Fruit fly (Drosophila melanogaster) whole organism, prepupa: Measurements from ENCODE around the gene NC2beta.

Experiments used
- Blimp-1 ChIP-seq: fragments of 200-800 bp; sonication (Bioruptor generic); optimal IDR thresholded peaks from 3 replicates; lab custom pipeline; 2017; ENCODE audit warnings: missing biosample characterization, missing genetic modification characterization, mild to moderate bottlenecking, moderate library complexity, missing genetic modification reagents
- CG10631 ChIP-seq: fragments of 200-800 bp; sonication (Bioruptor generic); optimal IDR thresholded peaks from 2 replicates; lab custom pipeline; 2016; ENCODE audit warnings: missing biosample characterization, missing genetic modification characterization
- CG11762 ChIP-seq: fragments of 200-800 bp; sonication (Bioruptor generic); optimal IDR thresholded peaks from 3 replicates; lab custom pipeline; 2016; ENCODE audit warnings: missing biosample characterization, missing genetic modification characterization; ENCODE audit not compliant: insufficient read depth
- CG11902 ChIP-seq: fragments of 200-800 bp; sonication (Bioruptor generic); optimal IDR thresholded peaks from 3 replicates; lab custom pipeline; 2016; ENCODE audit warnings: missing biosample characterization, missing genetic modification characterization
- CG16779 ChIP-seq: fragments of 200-800 bp; sonication (Bioruptor generic); optimal IDR thresholded peaks from 3 replicates; lab custom pipeline; 2017; ENCODE audit warnings: missing biosample characterization, mild to moderate bottlenecking, missing genetic modification characterization
- CG34406 ChIP-seq: fragments of 200-800 bp; sonication (Bioruptor generic); optimal IDR thresholded peaks from 3 replicates; lab custom pipeline; 2016; ENCODE audit warnings: missing biosample characterization, missing genetic modification characterization
- CG3919 ChIP-seq: fragments of 200-800 bp; sonication (Bioruptor generic); optimal IDR thresholded peaks from 3 replicates; lab custom pipeline; 2016; ENCODE audit warnings: missing biosample characterization, missing genetic modification characterization
- CG4318 ChIP-seq: fragments of 200-800 bp; sonication (Bioruptor generic); optimal IDR thresholded peaks from 3 replicates; lab custom pipeline; 2017; ENCODE audit warnings: missing biosample characterization, mild to moderate bottlenecking, missing genetic modification characterization
- CG6163 ChIP-seq: fragments of 200-800 bp; sonication (Bioruptor generic); IDR thresholded peaks from 3 replicates; pipeline ENCODE4 v1.3.6; 2022; ENCODE audit warnings: missing biosample characterization, missing genetic modification characterization
- CG6276 ChIP-seq: fragments of 200-800 bp; sonication (Bioruptor generic); optimal IDR thresholded peaks from 2 replicates; lab custom pipeline; 2017; ENCODE audit warnings: missing biosample characterization, mild to moderate bottlenecking, missing genetic modification characterization
- CG6854 ChIP-seq: fragments of 200-800 bp; sonication (Bioruptor generic); optimal IDR thresholded peaks from 2 replicates; lab custom pipeline; 2017; ENCODE audit warnings: missing biosample characterization, mild to moderate bottlenecking, missing genetic modification characterization
- CG7368 ChIP-seq: fragments of 200-800 bp; sonication (Bioruptor generic); optimal IDR thresholded peaks from 3 replicates; lab custom pipeline; 2016; ENCODE audit warnings: missing biosample characterization, missing genetic modification characterization
- CG8119 ChIP-seq: fragments of 200-800 bp; sonication (Bioruptor generic); IDR thresholded peaks from 3 replicates; pipeline ENCODE4 v1.3.6; 2022; ENCODE audit warnings: missing biosample characterization, missing genetic modification characterization
- CG8319 ChIP-seq: fragments of 200-800 bp; sonication (Bioruptor generic); optimal IDR thresholded peaks from 3 replicates; lab custom pipeline; 2016; ENCODE audit warnings: missing biosample characterization, missing genetic modification characterization
- CG8632 ChIP-seq: fragments of 200-800 bp; sonication (Bioruptor generic); optimal IDR thresholded peaks from 3 replicates; lab custom pipeline; 2016; ENCODE audit warnings: missing biosample characterization, missing genetic modification characterization
- Eip75B ChIP-seq: fragments of 200-800 bp; sonication (Bioruptor generic); optimal IDR thresholded peaks from 3 replicates; lab custom pipeline; 2016; ENCODE audit warnings: missing biosample characterization, missing genetic modification characterization
- Eip78C ChIP-seq: fragments of 200-800 bp; sonication (Bioruptor generic); peaks from one replicate; lab custom pipeline; 2016; ENCODE audit warnings: missing biosample characterization, missing genetic modification characterization
- Eip93F ChIP-seq: fragments of 200-800 bp; sonication (Bioruptor generic); optimal IDR thresholded peaks from 2 replicates; lab custom pipeline; 2016; ENCODE audit warnings: missing biosample characterization, mild to moderate bottlenecking, missing genetic modification characterization
- Ets21C ChIP-seq: fragments of 200-800 bp; sonication (Bioruptor generic); optimal IDR thresholded peaks from 3 replicates; lab custom pipeline; 2016; ENCODE audit warnings: missing biosample characterization, missing genetic modification characterization
- Gug ChIP-seq: fragments of 200-800 bp; sonication (Bioruptor generic); IDR thresholded peaks from 2 replicates; pipeline ENCODE4 v1.3.6; 2022; ENCODE audit warnings: missing biosample characterization, missing genetic modification characterization
- Hr38 ChIP-seq: sonication (Bioruptor generic); optimal IDR thresholded peaks from 2 replicates; lab custom pipeline; 2016; ENCODE audit warnings: missing biosample characterization, missing genetic modification characterization
- Hr39 ChIP-seq: fragments of 200-800 bp; sonication (Bioruptor generic); optimal IDR thresholded peaks from 2 replicates; lab custom pipeline; 2016; ENCODE audit warnings: missing biosample characterization, missing genetic modification characterization
- Lpt ChIP-seq: fragments of 200-800 bp; sonication (Bioruptor generic); optimal IDR thresholded peaks from 3 replicates; lab custom pipeline; 2016; ENCODE audit warnings: missing biosample characterization, missing genetic modification characterization
- OdsH ChIP-seq: fragments of 200-800 bp; sonication (Bioruptor generic); optimal IDR thresholded peaks from 3 replicates; lab custom pipeline; 2016; ENCODE audit warnings: missing biosample characterization, missing genetic modification characterization
- Smox ChIP-seq: fragments of 200-800 bp; sonication (Bioruptor generic); optimal IDR thresholded peaks from 3 replicates; lab custom pipeline; 2016; ENCODE audit warnings: missing biosample characterization, missing genetic modification characterization
- Sox102F ChIP-seq: fragments of 200-800 bp; sonication (Bioruptor generic); optimal IDR thresholded peaks from 2 replicates; lab custom pipeline; 2016; ENCODE audit warnings: missing biosample characterization, mild to moderate bottlenecking, missing genetic modification characterization
- Sox15 ChIP-seq: fragments of 200-800 bp; sonication (Bioruptor generic); optimal IDR thresholded peaks from 3 replicates; lab custom pipeline; 2016; ENCODE audit warnings: missing biosample characterization, missing genetic modification characterization
- acj6 ChIP-seq: fragments of 200-800 bp; sonication (Bioruptor generic); optimal IDR thresholded peaks from 3 replicates; lab custom pipeline; 2016; ENCODE audit warnings: missing biosample characterization, missing genetic modification characterization
- cyc ChIP-seq: fragments of 200-800 bp; sonication (Bioruptor generic); optimal IDR thresholded peaks from 3 replicates; lab custom pipeline; 2016; ENCODE audit warnings: missing biosample characterization, missing genetic modification characterization
- eg ChIP-seq: fragments of 200-800 bp; sonication (Bioruptor generic); IDR thresholded peaks from 3 replicates; pipeline ENCODE4 v1.3.6; 2022; ENCODE audit warnings: missing biosample characterization, missing genetic modification characterization
- esn ChIP-seq: fragments of 200-800 bp; sonication (Bioruptor generic); optimal IDR thresholded peaks from 2 replicates; lab custom pipeline; 2016; ENCODE audit warnings: missing biosample characterization, mild to moderate bottlenecking, missing genetic modification characterization, moderate library complexity
- fd59A ChIP-seq: fragments of 200-800 bp; sonication (Bioruptor generic); optimal IDR thresholded peaks from 2 replicates; lab custom pipeline; 2017; ENCODE audit warnings: missing biosample characterization, mild to moderate bottlenecking, missing genetic modification characterization, missing genetic modification reagents
- net ChIP-seq: fragments of 200-800 bp; sonication (Bioruptor generic); optimal IDR thresholded peaks from 3 replicates; lab custom pipeline; 2016; ENCODE audit warnings: missing biosample characterization, missing genetic modification characterization
- pdm3 ChIP-seq: fragments of 200-800 bp; sonication (Bioruptor generic); optimal IDR thresholded peaks from 3 replicates; lab custom pipeline; 2016; ENCODE audit warnings: missing biosample characterization, missing genetic modification characterization
- spab ChIP-seq: fragments of 200-800 bp; sonication (Bioruptor generic); optimal IDR thresholded peaks from 2 replicates; lab custom pipeline; 2017; ENCODE audit warnings: missing biosample characterization, mild to moderate bottlenecking, missing genetic modification characterization, missing genetic modification reagents
- ss ChIP-seq, 2 experiments: fragments of 200-800 bp; sonication (Bioruptor generic); optimal IDR thresholded peaks; 2 replicates in 1 of 2; 3 replicates in 1 of 2; lab custom pipeline; 2017 to 2018; ENCODE audit warnings: mild to moderate bottlenecking in 2 of 2, missing biosample characterization in 2 of 2, missing genetic modification characterization in 2 of 2, moderate library complexity in 1 of 2
- svp ChIP-seq: fragments of 200-800 bp; sonication (Bioruptor generic); peaks from one replicate; lab custom pipeline; 2016; ENCODE audit warnings: missing biosample characterization, missing genetic modification characterization

The NC2beta gene

dm6 chr2L:15043718-15044117, 36.1 kb downstream of the NC2beta start:
- TF ChIP-seq CG34406 (GFP tag; lab: Kevin White, UChicago) (no peak), Sox102F (GFP tag; lab: Kevin White, UChicago) (no peak), cyc (no peak), net (GFP tag; lab: Kevin White, UChicago) (no peak), Blimp-1 (GFP tag; lab: Kevin White, UChicago) (no peak), CG6854 (no peak), CG8632 (GFP tag; lab: Kevin White, UChicago) (no peak), Hr38 (GFP tag; lab: Kevin White, UChicago) (no peak), Sox15 (GFP tag; lab: Kevin White, UChicago) (no peak), Smox (GFP tag; lab: Kevin White, UChicago) (no peak), acj6 (GFP tag; lab: Kevin White, UChicago) (no peak), CG7368 (GFP tag; lab: Kevin White, UChicago) (no peak), CG6163 (GFP tag; lab: Robert Waterston, UW) (no peak), Eip78C (GFP tag; lab: Kevin White, UChicago) (no peak), CG11902 (GFP tag; lab: Kevin White, UChicago) (no peak), Gug (GFP tag; lab: Robert Waterston, UW) (no peak)

dm6 chr2L:15052805-15053388, 45.3 kb downstream of the NC2beta start:
- TF ChIP-seq Lpt (GFP tag; lab: Kevin White, UChicago) (peak; percentile 18), CG7368 (GFP tag; lab: Kevin White, UChicago) (no peak), Hr39 (no peak), eg (GFP tag; lab: Robert Waterston, UW) (no peak), CG8119 (GFP tag; lab: Robert Waterston, UW) (peak; percentile 31; the same call in 1 of the 3 replicates), Sox102F (GFP tag; lab: Kevin White, UChicago) (no peak), pdm3 (no peak), CG10631 (peak; percentile 49), CG4318 (no peak), esn (GFP tag; lab: Kevin White, UChicago) (no peak), CG11762 (GFP tag; lab: Kevin White, UChicago) (no peak)
- TF ChIP-seq, all 60 proteins: peak for 3

dm6 chr2L:15055105-15055504, 47.5 kb downstream of the NC2beta start:
- TF ChIP-seq acj6 (GFP tag; lab: Kevin White, UChicago), result no peak
- no peak for TF ChIP-seq CG16779 (tag; lab: Kevin White, UChicago)
- TF ChIP-seq ss (GFP tag; optimal IDR thresholded peaks at IDR 0.05; lab: Kevin White, UChicago), result no peak
- no peak for TF ChIP-seq CG6276 (GFP tag; lab: Kevin White, UChicago)
- no peak for TF ChIP-seq Eip78C (GFP tag; lab: Kevin White, UChicago)
- no peak for TF ChIP-seq svp
- TF ChIP-seq Eip93F, result no peak
- TF ChIP-seq Smox (GFP tag; lab: Kevin White, UChicago), result no peak
- no peak for TF ChIP-seq Ets21C (GFP tag; lab: Kevin White, UChicago)
- TF ChIP-seq net (GFP tag; lab: Kevin White, UChicago), result no peak
- no peak for TF ChIP-seq CG4318
- TF ChIP-seq Eip75B (GFP tag; lab: Kevin White, UChicago), result no peak
- no peak for TF ChIP-seq cyc
- no peak for TF ChIP-seq OdsH (GFP tag; lab: Kevin White, UChicago)
- no peak for TF ChIP-seq fd59A (GFP tag; lab: Kevin White, UChicago)
- no peak for TF ChIP-seq CG11762 (GFP tag; lab: Kevin White, UChicago)
- no peak for TF ChIP-seq spab (GFP tag; lab: Kevin White, UChicago)
- no peak for TF ChIP-seq CG8319
- no peak for TF ChIP-seq CG3919 (GFP tag; lab: Kevin White, UChicago)
